Fruit fly (Drosophila melanogaster) Kc167 (cell line): ENCODE results near the gene Cdk5alpha.

ENCODE experiments used
- Myc ChIP-seq: fragments of >200 bp; optimal IDR thresholded peaks from 2 replicates; lab custom pipeline; 2017; ENCODE audit warnings: missing external identifiers
- Sin3A ChIP-seq: fragments of >200 bp; optimal IDR thresholded peaks from 2 replicates; lab custom pipeline; 2018; ENCODE audit warnings: missing external identifiers
- h ChIP-seq: fragments of >200 bp; optimal IDR thresholded peaks from 3 replicates; lab custom pipeline; 2018; ENCODE audit warnings: missing external identifiers
- insv ChIP-seq: fragments of >200 bp; optimal IDR thresholded peaks from 3 replicates; lab custom pipeline; 2018; ENCODE audit warnings: missing external identifiers
- psq ChIP-seq: fragments of >200 bp; optimal IDR thresholded peaks from 2 replicates; lab custom pipeline; 2017; ENCODE audit warnings: missing external identifiers

- TF ChIP-seq Myc (lab: Kevin White, UChicago) (no peak), h (lab: Kevin White, UChicago) (no peak), Sin3A (no peak), psq (lab: Kevin White, UChicago) (no peak), insv (no peak)
Observed at dm6 chr2L:10292066-10292560, 18.6 kb downstream of the Cdk5alpha start, which contains the start of gene Ufd4.
